Fruit fly (Drosophila melanogaster) whole organism, wandering third instar larva: ENCODE data around the gene mura.

ENCODE experiments used
- Abd-B ChIP-seq: fragments of >200 bp; optimal IDR thresholded peaks from 2 replicates; lab custom pipeline; 2017; ENCODE audit warnings: missing biosample characterization, missing genetic modification characterization
- CG9705 ChIP-seq: fragments of 200-800 bp; sonication (Bioruptor generic); optimal IDR thresholded peaks from 2 replicates; lab custom pipeline; 2018; ENCODE audit warnings: missing biosample characterization, mild to moderate bottlenecking, missing genetic modification characterization
- CrebA ChIP-seq: fragments of 200-800 bp; sonication (Bioruptor generic); optimal IDR thresholded peaks from 2 replicates; lab custom pipeline; 2016; ENCODE audit warnings: missing biosample characterization, mild to moderate bottlenecking, missing genetic modification characterization, borderline replicate concordance
- Dfd ChIP-seq: fragments of >200 bp; optimal IDR thresholded peaks from 2 replicates; lab custom pipeline; 2017; ENCODE audit warnings: missing biosample characterization, missing genetic modification characterization
- Dif ChIP-seq: fragments of 200-275, 200-300 bp; sonication (Bioruptor generic); optimal IDR thresholded peaks from 2 replicates; lab custom pipeline; 2018; ENCODE audit warnings: missing biosample characterization, missing genetic modification characterization; ENCODE audit not compliant: partially characterized antibody
- GATAd ChIP-seq: sonication (Bioruptor generic); optimal IDR thresholded peaks from 2 replicates; lab custom pipeline; 2016; ENCODE audit warnings: missing biosample characterization, missing genetic modification characterization
- HLH106 ChIP-seq: fragments of 200-800 bp; optimal IDR thresholded peaks from 3 replicates; lab custom pipeline; 2019; ENCODE audit warnings: missing biosample characterization, mild to moderate bottlenecking, missing genetic modification characterization, moderate library complexity
- Hnf4 ChIP-seq: fragments of 200-800 bp; sonication (Bioruptor generic); optimal IDR thresholded peaks from 2 replicates; lab custom pipeline; 2016; ENCODE audit warnings: missing biosample characterization, mild to moderate bottlenecking, missing genetic modification characterization
- Hr83 ChIP-seq: fragments of 200-300 bp; sonication (Bioruptor generic); optimal IDR thresholded peaks from 2 replicates; lab custom pipeline; 2016; ENCODE audit warnings: missing biosample characterization, mild to moderate bottlenecking, missing genetic modification characterization, moderate library complexity; ENCODE audit not compliant: poor library complexity, severe bottlenecking
- Jra ChIP-seq: sonication (Bioruptor generic); optimal IDR thresholded peaks from 2 replicates; lab custom pipeline; 2016; ENCODE audit warnings: missing biosample characterization, missing genetic modification characterization
- Mio ChIP-seq: sonication (Bioruptor generic); optimal IDR thresholded peaks from 2 replicates; lab custom pipeline; 2016; ENCODE audit warnings: missing biosample characterization, missing genetic modification characterization
- Myc ChIP-seq: fragments of >200 bp; optimal IDR thresholded peaks from 2 replicates; lab custom pipeline; 2017
- N ChIP-seq: fragments of >200 bp; optimal IDR thresholded peaks from 2 replicates; lab custom pipeline; 2018; ENCODE audit warnings: missing biosample characterization, missing external identifiers, missing genetic modification characterization
- OdsH ChIP-seq: fragments of 200-800 bp; sonication (Bioruptor generic); optimal IDR thresholded peaks from 2 replicates; lab custom pipeline; 2016; ENCODE audit warnings: missing biosample characterization, mild to moderate bottlenecking, missing genetic modification characterization
- Rel ChIP-seq, 2 experiments: fragments of 200-800 bp; sonication (Bioruptor generic) in 1 of 2; optimal IDR thresholded peaks; 2 replicates in 1 of 2; 3 replicates in 1 of 2; lab custom pipeline; 2016 to 2019; ENCODE audit warnings: mild to moderate bottlenecking in 2 of 2, missing biosample characterization in 2 of 2, missing genetic modification characterization in 2 of 2, moderate library complexity in 1 of 2
- Sp1 ChIP-seq: fragments of 200-800 bp; sonication (Bioruptor generic); optimal IDR thresholded peaks from 3 replicates; lab custom pipeline; 2019; ENCODE audit warnings: missing biosample characterization, mild to moderate bottlenecking, missing genetic modification characterization, moderate library complexity
- Vsx2 ChIP-seq: fragments of 200-300, 225-300 bp; sonication (Bioruptor generic); optimal IDR thresholded peaks from 2 replicates; lab custom pipeline; 2018; ENCODE audit warnings: missing biosample characterization, missing genetic modification characterization; ENCODE audit not compliant: partially characterized antibody
- br ChIP-seq: fragments of 200-800 bp; sonication (Bioruptor generic); optimal IDR thresholded peaks from 2 replicates; lab custom pipeline; 2016; ENCODE audit warnings: missing biosample characterization, missing genetic modification characterization
- brk ChIP-seq: fragments of 200-800 bp; sonication (Bioruptor generic); optimal IDR thresholded peaks from 2 replicates; lab custom pipeline; 2016; ENCODE audit warnings: missing biosample characterization, mild to moderate bottlenecking, missing genetic modification characterization
- dl ChIP-seq, 2 experiments: fragments of 175-275, 200-275 bp in 1 of 2; fragments of 200-275 bp in 1 of 2; sonication (Bioruptor generic); optimal IDR thresholded peaks; lab custom pipeline; 2018; ENCODE audit warnings: mild to moderate bottlenecking in 2 of 2, missing biosample characterization in 2 of 2, missing genetic modification characterization in 2 of 2, moderate library complexity in 2 of 2; ENCODE audit not compliant: partially characterized antibody in 2 of 2, insufficient read depth in 1 of 2
- dmrt93B ChIP-seq: fragments of 200-800 bp; sonication (Bioruptor generic); optimal IDR thresholded peaks from 2 replicates; lab custom pipeline; 2018; ENCODE audit warnings: missing biosample characterization, mild to moderate bottlenecking, missing genetic modification characterization
- dsf ChIP-seq: sonication (Bioruptor generic); optimal IDR thresholded peaks from 2 replicates; lab custom pipeline; 2016; ENCODE audit warnings: missing biosample characterization, missing genetic modification characterization, borderline replicate concordance
- ey ChIP-seq: fragments of 200-800 bp; sonication (Bioruptor generic); optimal IDR thresholded peaks from 2 replicates; lab custom pipeline; 2016; ENCODE audit warnings: missing biosample characterization, missing genetic modification characterization
- foxo ChIP-seq, 2 experiments: fragments of 200-800 bp; sonication (Bioruptor generic); optimal IDR thresholded peaks; 2 replicates in 1 of 2; 3 replicates in 1 of 2; lab custom pipeline; 2016 to 2017; ENCODE audit warnings: missing biosample characterization in 2 of 2, missing genetic modification characterization in 2 of 2
- fru ChIP-seq: fragments of 200-800 bp; sonication (Bioruptor generic); optimal IDR thresholded peaks from 3 replicates; lab custom pipeline; 2016; ENCODE audit warnings: missing biosample characterization, mild to moderate bottlenecking, missing genetic modification characterization
- h ChIP-seq: fragments of 200-800 bp; sonication (Bioruptor generic); optimal IDR thresholded peaks from 3 replicates; lab custom pipeline; 2016; ENCODE audit warnings: missing biosample characterization, mild to moderate bottlenecking, missing genetic modification characterization
- jim ChIP-seq: fragments of 175-275, 200-325 bp; sonication (Bioruptor generic); optimal IDR thresholded peaks from 2 replicates; lab custom pipeline; 2016; ENCODE audit warnings: missing biosample characterization, mild to moderate bottlenecking, missing genetic modification characterization
- lola ChIP-seq: fragments of >200 bp; optimal IDR thresholded peaks from 2 replicates; lab custom pipeline; 2017; ENCODE audit warnings: missing biosample characterization, missing genetic modification characterization
- pan ChIP-seq: fragments of >200 bp; optimal IDR thresholded peaks from 2 replicates; lab custom pipeline; 2017
- psq ChIP-seq: fragments of 200-800 bp; sonication (Bioruptor generic); optimal IDR thresholded peaks from 3 replicates; lab custom pipeline; 2017; ENCODE audit warnings: missing biosample characterization, mild to moderate bottlenecking, missing genetic modification characterization, moderate library complexity
- rgr ChIP-seq: fragments of 200-800 bp; sonication (Bioruptor generic); optimal IDR thresholded peaks from 3 replicates; lab custom pipeline; 2016; ENCODE audit warnings: missing biosample characterization, mild to moderate bottlenecking, missing genetic modification characterization
- sage ChIP-seq: fragments of 200-800 bp; sonication (Bioruptor generic); optimal IDR thresholded peaks from 2 replicates; lab custom pipeline; 2016; ENCODE audit warnings: missing biosample characterization, mild to moderate bottlenecking, missing genetic modification characterization
- sv ChIP-seq: fragments of 200-800 bp; sonication (Bioruptor generic); optimal IDR thresholded peaks from 3 replicates; lab custom pipeline; 2016; ENCODE audit warnings: missing biosample characterization, missing genetic modification characterization
- tai ChIP-seq: sonication (Bioruptor generic); optimal IDR thresholded peaks from 2 replicates; lab custom pipeline; 2016; ENCODE audit warnings: missing biosample characterization, missing genetic modification characterization
- woc ChIP-seq: sonication (Bioruptor generic); optimal IDR thresholded peaks from 2 replicates; lab custom pipeline; 2016; ENCODE audit warnings: missing biosample characterization, mild to moderate bottlenecking, missing genetic modification characterization

The mura gene

DNA sequence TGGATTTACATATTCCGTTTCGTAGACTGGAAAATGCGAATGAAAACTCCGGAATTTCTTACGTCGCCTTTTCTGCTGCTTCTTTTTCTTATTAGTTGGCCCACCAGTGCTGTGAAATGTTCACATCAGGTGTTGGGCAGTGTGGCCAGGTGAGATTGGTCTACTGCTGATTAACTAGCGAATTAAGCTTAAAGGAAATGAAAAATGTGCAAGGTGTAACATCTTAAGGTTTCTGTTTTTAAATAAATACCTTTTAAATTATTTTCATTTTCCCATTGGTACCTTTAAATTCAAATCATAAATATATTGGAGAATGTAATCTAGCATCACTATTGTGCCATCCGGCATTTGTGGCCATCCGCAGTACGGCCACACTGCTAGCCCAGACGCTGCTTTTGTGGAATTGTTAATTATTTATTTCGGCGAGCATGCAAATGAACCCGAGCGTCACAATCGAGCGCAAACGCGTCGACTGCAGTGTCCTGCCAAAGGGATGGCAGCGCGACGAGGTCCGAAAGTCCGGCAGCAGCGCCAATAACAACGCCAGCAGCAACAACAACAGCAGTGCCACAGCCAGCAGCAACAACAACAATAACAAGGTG lies 7.9 kb upstream of the mura start, which contains the start of the genes AP-1mu and MBD-like (continued):
- TF ChIP-seq Rel (GFP tag; optimal IDR thresholded peaks at IDR 0.05; lab: Kevin White, UChicago): no peak
- peak; percentile 50 for TF ChIP-seq Rel (tag; optimal IDR thresholded peaks at IDR 0.05; lab: Kevin White, UChicago)
- peak; percentile 67 for TF ChIP-seq woc (GFP tag; lab: Kevin White, UChicago)
- TF ChIP-seq CrebA: no peak

DNA sequence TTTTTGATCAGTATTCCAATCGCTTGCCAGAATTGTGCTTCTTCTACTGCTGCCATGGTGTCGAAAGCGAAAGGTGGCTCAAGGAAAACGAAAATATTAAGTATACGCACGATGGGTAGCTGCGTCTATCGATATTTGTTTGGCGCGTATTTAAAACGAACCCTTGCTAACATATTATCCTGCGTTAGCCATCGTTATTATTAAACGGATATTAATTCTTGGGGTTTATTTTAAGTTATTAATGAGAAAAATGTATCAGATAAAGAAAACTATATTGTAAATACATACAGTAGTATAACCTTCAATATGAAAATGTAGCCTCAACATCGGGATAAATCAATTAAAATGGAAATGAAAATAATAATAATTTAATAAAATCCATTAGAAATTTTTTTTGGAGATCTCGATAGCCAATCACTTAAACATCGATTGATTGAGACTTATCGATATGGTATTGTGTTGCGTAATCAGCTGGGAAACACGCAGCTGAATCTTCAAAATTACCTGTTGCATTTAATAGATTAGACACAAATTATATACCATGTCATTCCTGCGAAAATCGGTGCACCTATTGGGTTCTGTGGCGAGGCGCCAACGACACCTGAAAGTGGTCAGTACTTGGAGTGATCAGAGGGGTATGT lies 3.8 kb upstream of the mura start, which contains the start of the genes CG9386 and BckdhA:
CG9386 (minus strand) TSS at position 75 of the 641 bp plus-strand sequence.
BckdhA (plus strand) TSS at position 452 of the 641 bp plus-strand sequence.
- peak; percentile 57 for TF ChIP-seq h (GFP tag; lab: Kevin White, UChicago)
- peak; percentile 48 for TF ChIP-seq woc (GFP tag; lab: Kevin White, UChicago)
- TF ChIP-seq Jra: peak; percentile 18
- TF ChIP-seq Rel (GFP tag; optimal IDR thresholded peaks at IDR 0.05; lab: Kevin White, UChicago): no peak
- TF ChIP-seq Rel (tag; optimal IDR thresholded peaks at IDR 0.05; lab: Kevin White, UChicago): peak; percentile 82
- peak; percentile 41 for TF ChIP-seq fru (GFP tag; lab: Kevin White, UChicago)
- TF ChIP-seq Sp1 (GFP tag; lab: Kevin White, UChicago): peak; percentile 48
- TF ChIP-seq HLH106 (tag; lab: Kevin White, UChicago): peak; percentile 31
- TF ChIP-seq foxo (GFP tag; optimal IDR thresholded peaks at IDR 0.05; lab: Kevin White, UChicago): peak in 1 of 2 experiments; percentile 62
- no peak for TF ChIP-seq jim
- TF ChIP-seq psq (GFP tag; lab: Kevin White, UChicago): peak; percentile 40
- TF ChIP-seq rgr (GFP tag; lab: Kevin White, UChicago): peak; percentile 54
- peak; percentile 21 for TF ChIP-seq OdsH (GFP tag; lab: Kevin White, UChicago)
- peak; percentile 48 for TF ChIP-seq Hr83 (GFP tag; lab: Kevin White, UChicago)
- no peak for TF ChIP-seq dmrt93B (GFP tag; lab: Kevin White, UChicago)
- TF ChIP-seq tai: no peak
- TF ChIP-seq Mio (GFP tag; lab: Kevin White, UChicago): no peak
- peak; percentile 13 for TF ChIP-seq ey (GFP tag; lab: Kevin White, UChicago)

DNA sequence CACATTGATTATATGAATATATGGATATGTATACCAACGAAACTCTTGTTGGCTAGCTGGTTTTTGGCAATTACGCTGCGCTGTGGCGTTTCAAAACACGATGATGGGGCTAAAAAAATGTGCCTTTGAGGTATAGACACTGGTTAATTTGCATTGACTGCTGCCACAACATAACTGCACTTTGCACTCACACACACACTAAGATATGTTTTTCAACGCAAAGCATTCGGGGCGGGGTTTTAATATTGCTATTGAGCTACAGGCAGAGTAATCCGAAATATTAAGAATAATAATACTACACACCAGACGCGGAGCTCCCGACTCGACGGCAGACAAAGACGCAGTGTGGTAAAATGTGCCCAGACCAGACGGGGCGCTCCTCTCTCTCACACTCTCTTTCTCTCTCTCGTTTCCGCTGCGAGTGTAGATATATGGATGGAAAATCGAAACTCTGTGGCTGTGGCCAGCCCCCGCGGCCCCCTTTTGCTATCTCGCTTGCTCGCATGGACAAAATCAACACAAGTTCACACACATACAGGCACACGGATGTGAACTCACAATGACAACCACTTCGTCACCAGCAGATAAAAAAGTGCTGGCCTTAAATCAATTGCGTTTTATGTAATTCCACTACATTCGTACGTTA lies 470 bp downstream of the mura start:
- TF ChIP-seq Rel (GFP tag; optimal IDR thresholded peaks at IDR 0.05; lab: Kevin White, UChicago): no peak
- TF ChIP-seq Rel (tag; optimal IDR thresholded peaks at IDR 0.05; lab: Kevin White, UChicago): peak; percentile 73
- no peak for TF ChIP-seq Vsx2 (GFP tag; lab: Kevin White, UChicago)
- no peak for TF ChIP-seq Myc
- TF ChIP-seq jim: peak; percentile 20
- TF ChIP-seq sv: no peak
- no peak for TF ChIP-seq Mio (GFP tag; lab: Kevin White, UChicago)
- peak; percentile 68 for TF ChIP-seq rgr (GFP tag; lab: Kevin White, UChicago)
- no peak for TF ChIP-seq pan (lab: Kevin White, UChicago)
- no peak for TF ChIP-seq Dfd (GFP tag; lab: Kevin White, UChicago)
- no peak for TF ChIP-seq lola (GFP tag; lab: Kevin White, UChicago)
- peak; percentile 36 for TF ChIP-seq Hnf4 (GFP tag; lab: Kevin White, UChicago)
- TF ChIP-seq N (GFP tag; lab: Kevin White, UChicago): peak; percentile 49
- TF ChIP-seq Sp1 (GFP tag; lab: Kevin White, UChicago): peak; percentile 56
- TF ChIP-seq Hr83 (GFP tag; lab: Kevin White, UChicago): peak; percentile 94
- peak; percentile 96 for TF ChIP-seq Dif (GFP tag; lab: Kevin White, UChicago)
- TF ChIP-seq h (GFP tag; lab: Kevin White, UChicago): peak; percentile 80
- TF ChIP-seq CG9705 (GFP tag; lab: Kevin White, UChicago): no peak
- peak; percentile 24 for TF ChIP-seq woc (GFP tag; lab: Kevin White, UChicago)
- TF ChIP-seq Abd-B (GFP tag; lab: Kevin White, UChicago): no peak
- TF ChIP-seq dsf (GFP tag; lab: Kevin White, UChicago): no peak
- TF ChIP-seq foxo (GFP tag; optimal IDR thresholded peaks at IDR 0.05; lab: Kevin White, UChicago): peak in 1 of 2 experiments; percentile 58
- TF ChIP-seq HLH106 (tag; lab: Kevin White, UChicago): peak; percentile 39
- peak; percentile 5 for TF ChIP-seq ey (GFP tag; lab: Kevin White, UChicago)
- TF ChIP-seq dl (GFP tag; optimal IDR thresholded peaks at IDR 0.05; lab: Kevin White, UChicago; ENCODE audit: insufficient read depth in 1 of 2, partially characterized antibody in 2 of 2): peak; percentile 96
- peak; percentile 57 for TF ChIP-seq fru (GFP tag; lab: Kevin White, UChicago)
- TF ChIP-seq br (GFP tag; lab: Kevin White, UChicago): peak; percentile 66
- no peak for TF ChIP-seq dmrt93B (GFP tag; lab: Kevin White, UChicago)
- TF ChIP-seq psq (GFP tag; lab: Kevin White, UChicago): peak; percentile 42
- no peak for TF ChIP-seq GATAd (GFP tag; lab: Kevin White, UChicago)
- no peak for TF ChIP-seq sage
- no peak for TF ChIP-seq CrebA
- peak; percentile 58 for TF ChIP-seq OdsH (GFP tag; lab: Kevin White, UChicago)
- TF ChIP-seq brk (GFP tag; lab: Kevin White, UChicago): no peak
- TF ChIP-seq Jra: peak; percentile 59
